Worm (Caenorhabditis elegans) whole organism, young adult: ENCODE data around the gene btbd-10.

ENCODE experiments used
- lsy-27 ChIP-seq: sonication (generic microtip); optimal IDR thresholded peaks from 2 replicates; lab custom pipeline; 2017; ENCODE audit warnings: missing genetic modification characterization, mild to moderate bottlenecking, missing compliant biosample characterization, antibody characterized with exemption, missing genotype, borderline replicate concordance; ENCODE audit not compliant: insufficient read depth
- pha-4 ChIP-seq: fragments of 150-350 bp; sonication (generic microtip); optimal IDR thresholded peaks from 2 replicates; lab custom pipeline; 2014; ENCODE audit warnings: missing biosample characterization, missing genetic modification reagents, missing genetic modification characterization

DNA sequence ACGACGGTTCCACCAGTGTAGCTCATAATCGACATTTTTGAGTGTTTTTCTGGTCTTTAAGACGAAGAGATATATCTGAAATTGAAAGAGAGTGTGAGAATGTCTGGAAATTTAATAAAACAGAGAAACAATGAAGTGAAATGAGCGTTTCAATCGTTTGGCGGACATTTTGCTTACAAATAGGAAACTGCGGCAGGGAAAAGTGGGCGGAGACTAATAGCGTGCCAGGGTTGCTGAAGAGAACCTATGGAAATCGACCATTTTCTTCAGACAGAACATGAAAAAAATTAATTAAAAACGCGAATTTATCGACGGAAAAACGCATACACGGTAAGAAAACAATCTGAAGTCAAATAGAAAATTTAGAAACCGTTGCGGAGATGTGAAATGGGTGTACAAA lies 50.5 kb downstream of the btbd-10 start, which contains the start of gene pbs-3:
- TF ChIP-seq lsy-27 (tag; lab: Kevin White, UChicago) (no peak), pha-4 (tag; lab: Kevin White, UChicago) (peak; percentile 13)
